Fruit fly (Drosophila melanogaster) whole organism, adult: Measurements from ENCODE around the gene Cyp4d14.

Source experiments
- CG14711 ChIP-seq: fragments of 200-800 bp; sonication (Bioruptor generic); optimal IDR thresholded peaks from 2 replicates; lab custom pipeline; 2018; ENCODE audit warnings: missing biosample characterization, mild to moderate bottlenecking, missing genetic modification characterization, moderate library complexity
- CG33017 ChIP-seq: fragments of 200-800 bp; sonication (Bioruptor generic); optimal IDR thresholded peaks from 2 replicates; lab custom pipeline; 2018; ENCODE audit warnings: missing biosample characterization, mild to moderate bottlenecking, missing genetic modification characterization, moderate library complexity
- CG5204 ChIP-seq: fragments of 200-800 bp; sonication (Bioruptor generic); optimal IDR thresholded peaks from 2 replicates; lab custom pipeline; 2016; ENCODE audit warnings: missing biosample characterization, missing genetic modification characterization
- Clk ChIP-seq: fragments of 200-800 bp; sonication (Bioruptor generic); optimal IDR thresholded peaks from 2 replicates; lab custom pipeline; 2017; ENCODE audit warnings: missing biosample characterization, missing genetic modification characterization
- Crg-1 ChIP-seq: fragments of 200-800 bp; sonication (Bioruptor generic); optimal IDR thresholded peaks from 2 replicates; lab custom pipeline; 2016; ENCODE audit warnings: missing biosample characterization, missing genetic modification characterization
- Mnt ChIP-seq: fragments of 200-800 bp; sonication (Bioruptor generic); optimal IDR thresholded peaks from 2 replicates; lab custom pipeline; 2016; ENCODE audit warnings: missing biosample characterization, mild to moderate bottlenecking, missing genetic modification characterization
- cic ChIP-seq: fragments of 200-800 bp; sonication (Bioruptor generic); optimal IDR thresholded peaks from 2 replicates; lab custom pipeline; 2017; ENCODE audit warnings: missing biosample characterization, mild to moderate bottlenecking, missing genetic modification characterization, moderate library complexity
- cnc ChIP-seq, 2 experiments: fragments of >200 bp; optimal IDR thresholded peaks; 2 replicates each; lab custom pipeline; 2017
- kay ChIP-seq: fragments of 200-800 bp; sonication (Bioruptor generic); peaks from one replicate; lab custom pipeline; 2016; ENCODE audit warnings: missing biosample characterization, missing genetic modification characterization, borderline replicate concordance
- ovo ChIP-seq: fragments of 200-800 bp; sonication (Bioruptor generic); optimal IDR thresholded peaks from 2 replicates; lab custom pipeline; 2016; ENCODE audit warnings: missing biosample characterization, missing genetic modification characterization
- toe ChIP-seq: fragments of 200-800 bp; sonication (Bioruptor generic); optimal IDR thresholded peaks from 2 replicates; lab custom pipeline; 2016; ENCODE audit warnings: missing biosample characterization, missing genetic modification characterization

DNA sequence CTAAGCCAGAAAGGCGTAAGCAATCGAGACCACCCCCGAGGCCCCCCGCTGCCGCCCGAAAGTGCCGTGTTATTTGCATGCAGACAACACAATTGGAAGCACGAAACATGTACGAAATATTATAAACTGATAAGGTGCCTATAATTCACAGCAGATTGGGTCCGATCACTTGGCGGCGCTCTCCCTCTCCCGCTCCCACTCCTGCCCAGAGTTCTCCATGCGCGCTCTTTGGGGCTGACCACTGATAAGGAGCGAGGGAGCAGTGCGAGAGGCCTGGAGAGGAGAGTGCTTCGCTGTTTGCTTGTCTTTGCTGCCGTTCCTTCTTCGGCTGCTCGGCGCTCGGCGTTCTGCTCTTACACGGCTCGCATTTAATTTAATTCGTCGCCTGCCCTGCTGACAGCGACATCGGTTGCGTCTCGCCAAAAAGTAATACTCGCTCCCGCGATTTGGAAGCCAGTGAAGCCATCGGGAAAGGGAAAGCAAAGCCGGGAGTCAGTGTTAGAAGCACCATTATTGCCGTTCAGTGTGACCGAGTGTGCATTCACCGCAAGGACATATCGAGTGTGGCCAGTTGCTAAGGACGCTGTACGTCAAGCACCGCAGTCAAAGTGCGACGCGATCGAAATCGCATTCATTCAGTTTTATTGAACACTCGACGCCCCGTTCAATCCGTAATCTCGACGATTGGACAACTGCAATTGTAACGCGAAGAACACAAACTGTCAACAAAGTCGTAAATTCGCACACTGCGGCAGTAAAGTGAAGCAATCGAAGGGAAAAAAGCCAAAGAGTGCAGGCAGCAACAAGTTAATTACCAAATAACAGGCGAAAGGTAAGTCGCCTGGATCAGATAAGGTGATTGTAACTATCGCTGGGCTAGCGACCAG lies 19.3 kb upstream of the Cyp4d14 start:
- peak; percentile 34 for TF ChIP-seq Mnt (GFP tag; lab: Kevin White, UChicago)
- no peak for TF ChIP-seq toe (GFP tag; lab: Kevin White, UChicago)
- TF ChIP-seq CG14711: no peak
- TF ChIP-seq CG5204: no peak
- TF ChIP-seq CG33017 (tag; lab: Kevin White, UChicago): no peak
- TF ChIP-seq Clk: no peak
- no peak for TF ChIP-seq cnc (optimal IDR thresholded peaks at IDR 0.05; lab: Kevin White, UChicago)
- TF ChIP-seq cic (GFP tag; lab: Kevin White, UChicago): peak; percentile 81
- TF ChIP-seq ovo: peak; percentile 37
- no peak for TF ChIP-seq Crg-1 (GFP tag; lab: Kevin White, UChicago)
- no peak for TF ChIP-seq kay (GFP tag; lab: Kevin White, UChicago)
